Fruit fly (Drosophila melanogaster): ENCODE results near the gene CG7173.

CG7173 gene

dm6 chr3L:21507354-21507928 lies 50.6 kb downstream of the CG7173 start, which contains the start of the genes Glg1 and M6 (continued):
- TF ChIP-seq Smox (GFP tag; optimal IDR thresholded peaks at IDR 0.05) (peak; percentile 63), CG11762 (GFP tag; optimal IDR thresholded peaks at IDR 0.05; ENCODE audit: insufficient read depth) (no peak), Hr39 (GFP tag; optimal IDR thresholded peaks at IDR 0.05) (peak; percentile 66), Sox14 (GFP tag; optimal IDR thresholded peaks at IDR 0.05) (peak; percentile 64), CG34406 (GFP tag; optimal IDR thresholded peaks at IDR 0.05) (peak; percentile 66), CG8319 (GFP tag; optimal IDR thresholded peaks at IDR 0.05) (no peak), CG6808 (GFP tag; optimal IDR thresholded peaks at IDR 0.05) (no peak), CG11294 (GFP tag; IDR thresholded peaks at IDR 0.05) (no peak), vri (GFP tag; optimal IDR thresholded peaks at IDR 0.05) (peak; percentile 34), net (GFP tag; optimal IDR thresholded peaks at IDR 0.05) (peak; percentile 27), CG6792 (GFP tag; optimal IDR thresholded peaks at IDR 0.05) (peak; percentile 55), Eip93F (GFP tag; optimal IDR thresholded peaks at IDR 0.05) (peak; percentile 15), cyc (GFP tag; optimal IDR thresholded peaks at IDR 0.05) (peak; percentile 63), CG6854 (GFP tag; optimal IDR thresholded peaks at IDR 0.05) (no peak), CG6163 (GFP tag; IDR thresholded peaks at IDR 0.05) (peak; percentile 60; the same call in 1 of the 3 replicates), Sox15 (GFP tag; optimal IDR thresholded peaks at IDR 0.05) (peak; percentile 37), CG16779 (tag; optimal IDR thresholded peaks at IDR 0.05) (no peak), Ets96B (tag; optimal IDR thresholded peaks at IDR 0.05) (peak; percentile 51), CG8119 (GFP tag; IDR thresholded peaks at IDR 0.05) (0 out of 3 replicates have a peak, but pooled peaks have one; percentile 12), Lpt (GFP tag; optimal IDR thresholded peaks at IDR 0.05) (no peak), CG8632 (GFP tag; optimal IDR thresholded peaks at IDR 0.05) (no peak), dsx (GFP tag; optimal IDR thresholded peaks at IDR 0.05; ENCODE audit: poor library complexity, severe bottlenecking) (peak; percentile 39), CG3032 (tag; optimal IDR thresholded peaks at IDR 0.05) (peak; percentile 67), lz (GFP tag; optimal IDR thresholded peaks at IDR 0.05) (peak; percentile 72), Blimp-1 (GFP tag; optimal IDR thresholded peaks at IDR 0.05) (no peak), CG6276 (GFP tag; optimal IDR thresholded peaks at IDR 0.05) (peak; percentile 33), Sox102F (GFP tag; optimal IDR thresholded peaks at IDR 0.05) (no peak), Met (GFP tag; optimal IDR thresholded peaks at IDR 0.05) (peak; percentile 66), ss (GFP tag; optimal IDR thresholded peaks at IDR 0.05) (no peak), eg (GFP tag; IDR thresholded peaks at IDR 0.05) (no peak; the same call in 1 of the 3 replicates), fkh (GFP tag; optimal IDR thresholded peaks at IDR 0.05) (peak; percentile 65), Gug (GFP tag; IDR thresholded peaks at IDR 0.05) (peak; percentile 49; the same call in 1 of the 2 replicates), OdsH (GFP tag; optimal IDR thresholded peaks at IDR 0.05) (no peak), CG10669 (GFP tag; optimal IDR thresholded peaks at IDR 0.05) (no peak), Ets21C (GFP tag; optimal IDR thresholded peaks at IDR 0.05) (peak; percentile 61)

Data from whole organism, prepupa.